Worm (Caenorhabditis elegans): ENCODE data around the gene F17C11.22.

DNA sequence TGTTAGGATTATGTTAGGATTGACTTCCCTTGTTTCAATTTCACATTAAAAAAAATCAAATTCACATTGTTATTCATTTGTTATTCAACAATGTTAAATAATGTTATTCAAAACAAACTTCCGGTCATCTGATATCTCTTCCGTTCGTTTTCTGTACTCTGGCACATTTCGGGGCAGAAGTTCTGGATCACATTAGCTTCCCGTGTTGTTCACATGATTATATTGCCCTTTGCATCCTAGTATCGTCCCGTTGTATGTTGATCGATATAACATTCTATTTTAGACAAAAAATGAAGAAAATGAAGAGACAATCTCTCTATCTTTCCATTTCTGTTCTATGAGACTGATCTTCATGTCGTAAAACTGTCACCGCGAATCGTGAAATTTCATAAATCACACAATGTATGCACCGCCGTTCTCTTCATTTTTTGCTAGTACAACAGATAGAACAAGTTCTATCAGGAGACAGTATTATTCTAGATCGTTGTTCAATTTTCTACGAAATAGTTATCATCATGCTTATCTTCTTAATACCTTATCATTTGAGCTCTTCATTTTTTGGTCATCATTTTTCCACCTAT lies 29.9 kb downstream of the F17C11.22 start:
- TF ChIP-seq pqm-1 (tag; optimal IDR thresholded peaks at IDR 0.05) (no peak), ama-1 (optimal IDR thresholded peaks at IDR 0.05) (no peak), pros-1 (tag; optimal IDR thresholded peaks at IDR 0.05) (no peak), pha-4 (tag; optimal IDR thresholded peaks at IDR 0.05) (no peak), che-1 (tag; optimal IDR thresholded peaks at IDR 0.05) (no peak), K09A11.1 (tag; optimal IDR thresholded peaks at IDR 0.05; ENCODE audit: insufficient read depth) (no peak), ceh-48 (tag; optimal IDR thresholded peaks at IDR 0.05) (no peak), pha-2 (tag; optimal IDR thresholded peaks at IDR 0.05) (no peak), nfya-1 (tag; optimal IDR thresholded peaks at IDR 0.05) (no peak), tbx-2 (tag; optimal IDR thresholded peaks at IDR 0.05) (no peak), C38D4.7 (GFP tag; optimal IDR thresholded peaks at IDR 0.05) (no peak), hlh-30 (tag; optimal IDR thresholded peaks at IDR 0.05; ENCODE audit: insufficient read depth) (no peak)

Data from whole organism, late embryonic.